Worm (Caenorhabditis elegans) whole organism, L3 larva: ENCODE data around the gene T25B9.6.

Source experiments
- ama-1 ChIP-seq: fragments of 150-350 bp; optimal IDR thresholded peaks from 2 replicates; lab custom pipeline; 2018
- ceh-9 ChIP-seq: sonication (generic microtip); optimal IDR thresholded peaks from 2 replicates; lab custom pipeline; 2018; ENCODE audit warnings: missing biosample characterization, missing genetic modification characterization
- egl-27 ChIP-seq: sonication (generic microtip); optimal IDR thresholded peaks from 4 replicates; lab custom pipeline; 2017; ENCODE audit warnings: missing biosample characterization, missing genetic modification reagents, missing genetic modification characterization
- elt-1 ChIP-seq: fragments of 150-350 bp; optimal IDR thresholded peaks from 2 replicates; lab custom pipeline; 2014; ENCODE audit warnings: missing biosample characterization, missing genetic modification characterization
- elt-2 ChIP-seq: sonication (generic microtip); optimal IDR thresholded peaks from 2 replicates; lab custom pipeline; 2016; ENCODE audit warnings: missing genetic modification reagents, mild to moderate bottlenecking, missing genetic modification characterization, missing compliant biosample characterization
- elt-3 ChIP-seq, 3 experiments: fragments of 150-350 bp in 1 of 3; sonication (generic microtip) in 2 of 3; optimal IDR thresholded peaks; 2 replicates in 2 of 3; 4 replicates in 1 of 3; lab custom pipeline; 2014 to 2017; ENCODE audit warnings: missing biosample characterization in 3 of 3, missing genetic modification characterization in 3 of 3
- hmg-11 ChIP-seq: sonication (generic microtip); optimal IDR thresholded peaks from 2 replicates; lab custom pipeline; 2016; ENCODE audit warnings: missing genetic modification characterization, missing compliant biosample characterization
- jun-1 ChIP-seq: fragments of 150-350 bp; optimal IDR thresholded peaks from 2 replicates; lab custom pipeline; 2014; ENCODE audit warnings: missing biosample characterization, missing genetic modification reagents, missing genetic modification characterization
- lsy-12 ChIP-seq: sonication (generic microtip); optimal IDR thresholded peaks from 2 replicates; lab custom pipeline; 2016; ENCODE audit warnings: mild to moderate bottlenecking, missing genetic modification characterization, missing compliant biosample characterization
- mdl-1 ChIP-seq: fragments of 150-350 bp; optimal IDR thresholded peaks from 2 replicates; lab custom pipeline; 2014; ENCODE audit warnings: missing biosample characterization, missing genetic modification characterization
- mml-1 ChIP-seq: fragments of 150-350 bp; sonication (generic microtip); optimal IDR thresholded peaks from 3 replicates; lab custom pipeline; 2014; ENCODE audit warnings: missing biosample characterization, missing genetic modification characterization
- nfya-1 ChIP-seq: sonication (generic microtip); optimal IDR thresholded peaks from 2 replicates; lab custom pipeline; 2017; ENCODE audit warnings: missing genetic modification characterization, mild to moderate bottlenecking, missing compliant biosample characterization, antibody characterized with exemption, moderate library complexity; ENCODE audit not compliant: insufficient read depth
- nhr-11 ChIP-seq: fragments of 150-350 bp; optimal IDR thresholded peaks from 2 replicates; lab custom pipeline; 2014; ENCODE audit warnings: missing biosample characterization, missing genetic modification characterization
- nhr-12 ChIP-seq: fragments of 150-350 bp; optimal IDR thresholded peaks from 2 replicates; lab custom pipeline; 2014; ENCODE audit warnings: missing biosample characterization, missing genetic modification characterization
- nhr-237 ChIP-seq: fragments of 150-350 bp; optimal IDR thresholded peaks from 2 replicates; lab custom pipeline; 2014; ENCODE audit warnings: missing biosample characterization, missing genetic modification characterization
- nhr-43 ChIP-seq: sonication (generic microtip); optimal IDR thresholded peaks from 2 replicates; lab custom pipeline; 2016; ENCODE audit warnings: mild to moderate bottlenecking, missing genetic modification characterization, missing compliant biosample characterization; ENCODE audit not compliant: poor library complexity, severe bottlenecking
- nhr-67 ChIP-seq: fragments of 150-350 bp; optimal IDR thresholded peaks from 2 replicates; lab custom pipeline; 2014; ENCODE audit warnings: missing biosample characterization, missing genetic modification characterization
- nhr-77 ChIP-seq: fragments of 150-350 bp; optimal IDR thresholded peaks from 2 replicates; lab custom pipeline; 2014; ENCODE audit warnings: missing biosample characterization, missing genetic modification characterization
- skn-1 ChIP-seq: fragments of 150-350 bp; optimal IDR thresholded peaks from 2 replicates; lab custom pipeline; 2014; ENCODE audit warnings: missing biosample characterization, missing genetic modification characterization
- snpc-4 ChIP-seq: fragments of 150-350 bp; optimal IDR thresholded peaks from 2 replicates; lab custom pipeline; 2014; ENCODE audit warnings: missing biosample characterization, missing genetic modification characterization
- tbx-2 ChIP-seq: sonication (generic microtip); optimal IDR thresholded peaks from 2 replicates; lab custom pipeline; 2016; ENCODE audit warnings: mild to moderate bottlenecking, missing genetic modification characterization, missing compliant biosample characterization
- unc-62 ChIP-seq: fragments of 150-350 bp; sonication (generic microtip); optimal IDR thresholded peaks from 4 replicates; lab custom pipeline; 2014; ENCODE audit warnings: missing biosample characterization, missing genetic modification reagents, missing genetic modification characterization
- zag-1 ChIP-seq: fragments of 150-350 bp; optimal IDR thresholded peaks from 2 replicates; lab custom pipeline; 2014; ENCODE audit warnings: missing biosample characterization, missing genetic modification characterization
- ztf-4 ChIP-seq: fragments of 150-350 bp; optimal IDR thresholded peaks from 2 replicates; lab custom pipeline; 2014; ENCODE audit warnings: missing biosample characterization, missing genetic modification characterization

Gene T25B9.6

DNA sequence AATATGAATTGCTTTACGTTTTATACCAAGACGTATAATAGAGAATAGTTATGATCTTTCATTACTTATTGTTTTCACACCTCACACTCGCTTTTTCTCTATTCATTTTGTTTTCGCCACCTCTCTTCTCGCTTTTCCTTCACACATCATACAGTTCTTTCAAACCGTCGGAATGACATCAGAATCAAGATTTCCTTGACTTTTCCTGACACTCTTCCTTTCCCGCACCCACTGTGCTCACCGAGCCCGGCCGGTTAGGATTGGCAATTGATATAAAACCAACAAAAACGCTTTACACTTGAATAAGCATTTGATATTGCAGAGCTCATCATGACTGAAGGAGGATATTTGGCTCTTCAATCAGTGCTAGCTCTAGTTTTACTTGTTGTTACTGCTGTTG, 41.4 kb downstream of the T25B9.6 start, which contains the start of gene zipt-2.1:
TSS of gene zipt-2.1 (plus strand) at position 301 of the 400 bp plus-strand sequence.
- TF ChIP-seq lsy-12 (no peak), nhr-237 (tag; lab: Kevin White, UChicago) (no peak), elt-1 (no peak), ztf-4 (tag; lab: Kevin White, UChicago) (no peak), nhr-67 (tag; lab: Kevin White, UChicago) (no peak), elt-2 (tag; lab: Kevin White, UChicago) (no peak), elt-3 (tag; optimal IDR thresholded peaks at IDR 0.05; lab: Kevin White, UChicago) (no peak), ceh-9 (tag; lab: Kevin White, UChicago) (no peak), snpc-4 (tag; lab: Kevin White, UChicago) (no peak), unc-62 (GFP tag; lab: Kevin White, UChicago) (no peak), mdl-1 (tag; lab: Kevin White, UChicago) (no peak), nhr-43 (tag; lab: Kevin White, UChicago) (no peak), nhr-11 (tag; lab: Kevin White, UChicago) (no peak), nhr-77 (no peak), egl-27 (tag; lab: Kevin White, UChicago) (no peak), nhr-12 (tag; lab: Kevin White, UChicago) (no peak), mml-1 (tag; lab: Kevin White, UChicago) (no peak), jun-1 (tag; lab: Kevin White, UChicago) (no peak), skn-1 (tag; lab: Kevin White, UChicago) (no peak), hmg-11 (tag; lab: Kevin White, UChicago) (no peak)

DNA sequence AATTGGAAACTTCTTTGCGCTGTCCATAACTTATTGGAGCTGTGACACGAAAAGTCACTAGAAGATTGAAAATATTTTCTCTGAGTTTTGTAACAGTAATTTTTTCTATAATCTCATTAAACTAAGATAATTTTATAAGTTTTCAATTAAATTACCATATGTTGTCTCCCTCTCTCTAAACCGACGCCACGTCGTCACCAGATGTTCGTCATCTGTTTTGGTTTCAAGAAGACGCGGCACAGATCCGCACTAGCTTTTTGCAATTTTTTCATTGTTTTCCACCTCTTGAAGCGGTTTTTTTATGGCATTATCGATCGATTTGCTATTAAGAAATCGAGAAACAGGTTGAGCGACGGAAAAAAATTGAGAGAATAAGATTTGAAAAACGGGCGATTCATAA, 46.0 kb downstream of the T25B9.6 start:
- TF ChIP-seq lsy-12, result no peak
- no peak for TF ChIP-seq zag-1 (tag; lab: Kevin White, UChicago)
- no peak for TF ChIP-seq elt-1
- TF ChIP-seq hmg-11 (tag; lab: Kevin White, UChicago), result no peak
- TF ChIP-seq mdl-1 (tag; lab: Kevin White, UChicago), result no peak
- no peak for TF ChIP-seq ama-1 (lab: Kevin White, UChicago)
- TF ChIP-seq nfya-1 (tag; lab: Kevin White, UChicago), result no peak
- TF ChIP-seq nhr-11 (tag; lab: Kevin White, UChicago), result no peak
- no peak for TF ChIP-seq tbx-2 (tag; lab: Kevin White, UChicago)
